Worm (Caenorhabditis elegans): ENCODE data around the gene rrsr-1.

The rrsr-1 gene

ce11 chrV:14423268-14423667 lies 1.5 kb downstream of the rrsr-1 start, which contains the start of gene rpoa-12:
TSS of gene rpoa-12 (minus strand) at chrV:14423304.
- TF ChIP-seq lin-11 (tag; optimal IDR thresholded peaks at IDR 0.05) = no peak
- TF ChIP-seq R02D3.7 (tag; optimal IDR thresholded peaks at IDR 0.05) = no peak
- no peak for TF ChIP-seq elt-1 (tag; optimal IDR thresholded peaks at IDR 0.05)
- no peak for TF ChIP-seq egl-27 (tag; optimal IDR thresholded peaks at IDR 0.05)
- no peak for TF ChIP-seq blmp-1 (tag; optimal IDR thresholded peaks at IDR 0.05; ENCODE audit: insufficient read depth)
- TF ChIP-seq ztf-1 (GFP tag; conservative IDR thresholded peaks at IDR 0.05) = no peak
- TF ChIP-seq aly-2 (tag; optimal IDR thresholded peaks at IDR 0.05) = no peak
- TF ChIP-seq alr-1 (tag; optimal IDR thresholded peaks at IDR 0.05) = no peak
- peak; percentile 59 for TF ChIP-seq nhr-129 (tag; optimal IDR thresholded peaks at IDR 0.05)
- peak in 1 of 2 experiments; percentile 44 for TF ChIP-seq lsy-2 (tag; optimal IDR thresholded peaks at IDR 0.05)
- TF ChIP-seq mdl-1 (tag; optimal IDR thresholded peaks at IDR 0.05) = no peak
- TF ChIP-seq ceh-82 (tag; optimal IDR thresholded peaks at IDR 0.05) = no peak
- peak; percentile 30 for TF ChIP-seq sma-3 (GFP tag; optimal IDR thresholded peaks at IDR 0.05)
- TF ChIP-seq ztf-11 (tag; optimal IDR thresholded peaks at IDR 0.05) = no peak
- no peak for TF ChIP-seq nhr-6 (tag; optimal IDR thresholded peaks at IDR 0.05)
- peak; percentile 58 for TF ChIP-seq unc-55 (GFP tag; optimal IDR thresholded peaks at IDR 0.05)
- TF ChIP-seq snpc-4 (tag; optimal IDR thresholded peaks at IDR 0.05) = no peak
- TF ChIP-seq nhr-10 (tag; optimal IDR thresholded peaks at IDR 0.05) = no peak
- no peak for TF ChIP-seq nhr-12 (tag; optimal IDR thresholded peaks at IDR 0.05)
- TF ChIP-seq dmd-4 (tag; optimal IDR thresholded peaks at IDR 0.05) = no peak
- TF ChIP-seq peb-1 (tag; optimal IDR thresholded peaks at IDR 0.05) = no peak
- TF ChIP-seq crh-2 (tag; optimal IDR thresholded peaks at IDR 0.05) = peak; percentile 40
- peak; percentile 84 for TF ChIP-seq skn-1 (tag; optimal IDR thresholded peaks at IDR 0.05)
- TF ChIP-seq fos-1 (tag; optimal IDR thresholded peaks at IDR 0.05) = no peak
- no peak for TF ChIP-seq ceh-16 (tag; optimal IDR thresholded peaks at IDR 0.05)
- TF ChIP-seq ama-1 (optimal IDR thresholded peaks at IDR 0.05) = no peak
- no peak for TF ChIP-seq gmeb-1 (tag; optimal IDR thresholded peaks at IDR 0.05)
- TF ChIP-seq nhr-21 (tag; optimal IDR thresholded peaks at IDR 0.05) = no peak
- TF ChIP-seq mbf-1 (tag; optimal IDR thresholded peaks at IDR 0.05) = no peak
- peak; percentile 5 for TF ChIP-seq F13H6.1 (tag; optimal IDR thresholded peaks at IDR 0.05)
- TF ChIP-seq Y55F3AM.14 (GFP tag; optimal IDR thresholded peaks at IDR 0.05) = no peak
- TF ChIP-seq sma-9 (GFP tag; optimal IDR thresholded peaks at IDR 0.05) = peak; percentile 43
- no peak for TF ChIP-seq sma-9 (tag; optimal IDR thresholded peaks at IDR 0.05)
- TF ChIP-seq C34F6.9 (tag; optimal IDR thresholded peaks at IDR 0.05) = peak; percentile 68
- TF ChIP-seq nhr-25 (tag; optimal IDR thresholded peaks at IDR 0.05) = no peak
- no peak for TF ChIP-seq lin-13 (GFP tag; optimal IDR thresholded peaks at IDR 0.05)
- TF ChIP-seq nhr-237 (tag; optimal IDR thresholded peaks at IDR 0.05) = no peak
- TF ChIP-seq unc-62 (GFP tag; optimal IDR thresholded peaks at IDR 0.05) = no peak
- TF ChIP-seq sem-4 (tag; optimal IDR thresholded peaks at IDR 0.05) = no peak

- TF ChIP-seq ztf-4 (tag; optimal IDR thresholded peaks at IDR 0.05) (no peak), lsy-2 (tag; optimal IDR thresholded peaks at IDR 0.05) (no peak), ceh-82 (tag; optimal IDR thresholded peaks at IDR 0.05) (no peak), lin-39 (tag; optimal IDR thresholded peaks at IDR 0.05) (no peak), alr-1 (tag; optimal IDR thresholded peaks at IDR 0.05) (no peak), nhr-237 (tag; optimal IDR thresholded peaks at IDR 0.05) (no peak)
Measured at ce11 chrV:14422317-14422716, 2.5 kb downstream of the rrsr-1 start, which contains the start of gene pas-1. TSS of gene pas-1 (minus strand) at chrV:14422618.

- TF ChIP-seq nhr-237 (tag; optimal IDR thresholded peaks at IDR 0.05) = no peak
- no peak for TF ChIP-seq alr-1 (tag; optimal IDR thresholded peaks at IDR 0.05)
- no peak for TF ChIP-seq lin-13 (GFP tag; optimal IDR thresholded peaks at IDR 0.05)
- no peak for TF ChIP-seq mab-5 (tag; optimal IDR thresholded peaks at IDR 0.05)
- no peak for TF ChIP-seq R02D3.7 (tag; optimal IDR thresholded peaks at IDR 0.05)
- TF ChIP-seq unc-55 (GFP tag; optimal IDR thresholded peaks at IDR 0.05) = no peak
Measured at ce11 chrV:14421325-14421724, 3.5 kb downstream of the rrsr-1 start, which contains the start of gene dhs-22. TSS of gene dhs-22 (minus strand) at chrV:14421440.

Measured in whole organism, L2 larva.